Worm (Caenorhabditis elegans): Measurements from ENCODE around the gene cnc-10.

cnc-10 gene

ce11 chrV:11170564-11171329, 12.3 kb upstream of the cnc-10 start:
- TF ChIP-seq C38D4.7 (GFP tag; optimal IDR thresholded peaks at IDR 0.05), result no peak

ce11 chrV:11171906-11172305, 11.1 kb upstream of the cnc-10 start, which contains the start of gene T19C4.5:
TSS of gene T19C4.5 (plus strand) at chrV:11172213.
- no peak for TF ChIP-seq unc-3 (GFP tag; conservative IDR thresholded peaks at IDR 0.05)
- no peak for TF ChIP-seq unc-3 (tag; optimal IDR thresholded peaks at IDR 0.05)
- TF ChIP-seq ceh-45 (GFP tag; IDR thresholded peaks at IDR 0.05), result no peak
- TF ChIP-seq hlh-30 (tag; optimal IDR thresholded peaks at IDR 0.05; ENCODE audit: insufficient read depth), result no peak
- TF ChIP-seq ceh-18 (tag; optimal IDR thresholded peaks at IDR 0.05), result no peak
- TF ChIP-seq ceh-48 (tag; optimal IDR thresholded peaks at IDR 0.05), result no peak
- no peak for TF ChIP-seq ceh-30 (tag; optimal IDR thresholded peaks at IDR 0.05)
- no peak for TF ChIP-seq ceh-22 (tag; optimal IDR thresholded peaks at IDR 0.05)
- TF ChIP-seq pqm-1 (tag; optimal IDR thresholded peaks at IDR 0.05), result no peak
- TF ChIP-seq ceh-31 (tag; optimal IDR thresholded peaks at IDR 0.05), result no peak
- no peak for TF ChIP-seq madf-2 (tag; optimal IDR thresholded peaks at IDR 0.05)
- no peak for TF ChIP-seq K02D7.2 (tag; optimal IDR thresholded peaks at IDR 0.05)

ce11 chrV:11172667-11173066, 10.4 kb upstream of the cnc-10 start:
- TF ChIP-seq C38D4.7 (GFP tag; optimal IDR thresholded peaks at IDR 0.05) (no peak), ttx-3 (tag; optimal IDR thresholded peaks at IDR 0.05) (no peak), ceh-30 (tag; optimal IDR thresholded peaks at IDR 0.05) (no peak), unc-42 (tag; optimal IDR thresholded peaks at IDR 0.05) (peak; percentile 31)

ce11 chrV:11174663-11175062, 8.4 kb upstream of the cnc-10 start:
- no peak for TF ChIP-seq ceh-34 (tag; optimal IDR thresholded peaks at IDR 0.05)
- no peak for TF ChIP-seq mec-3 (tag; optimal IDR thresholded peaks at IDR 0.05; ENCODE audit: borderline replicate concordance)
- TF ChIP-seq K09A11.1 (tag; optimal IDR thresholded peaks at IDR 0.05; ENCODE audit: insufficient read depth), result no peak
- TF ChIP-seq odd-2 (tag; optimal IDR thresholded peaks at IDR 0.05), result no peak

ce11 chrV:11176693-11177304, 6.2 kb upstream of the cnc-10 start:
- peak; percentile 46 for TF ChIP-seq elt-2 (tag; optimal IDR thresholded peaks at IDR 0.05)

- TF ChIP-seq dmd-4 (tag; optimal IDR thresholded peaks at IDR 0.05; ENCODE audit: borderline replicate concordance), result no peak
- TF ChIP-seq ets-4 (tag; optimal IDR thresholded peaks at IDR 0.05), result no peak
- no peak for TF ChIP-seq nfya-1 (tag; optimal IDR thresholded peaks at IDR 0.05)
- TF ChIP-seq ceh-24 (tag; optimal IDR thresholded peaks at IDR 0.05), result no peak
- TF ChIP-seq elt-2 (tag; optimal IDR thresholded peaks at IDR 0.05), result no peak
- no peak for TF ChIP-seq ceh-9 (tag; optimal IDR thresholded peaks at IDR 0.05)
- TF ChIP-seq che-1 (tag; optimal IDR thresholded peaks at IDR 0.05), result no peak
These were observed 5.4 kb upstream of the cnc-10 start, which contains the start of gene gpa-1 for ce11 chrV:11177577-11177976. TSS of gene gpa-1 (minus strand) at chrV:11177677.

- TF ChIP-seq syd-9 (tag; optimal IDR thresholded peaks at IDR 0.05), result no peak
- no peak for TF ChIP-seq ceh-34 (tag; optimal IDR thresholded peaks at IDR 0.05)
These were observed 2.1 kb upstream of the cnc-10 start for ce11 chrV:11180951-11181350.

Measured in whole organism, late embryonic.